Fruit fly (Drosophila melanogaster): ENCODE data around the gene DAAM.
A peak's percentile ranks its signal among the peaks of the same experiment; 100 is the strongest.

Gene DAAM

dm6 chrX:1267625-1268024, 54.5 kb downstream of the DAAM start:
- TF ChIP-seq sage (GFP tag; optimal IDR thresholded peaks at IDR 0.05), result no peak
- TF ChIP-seq ey (GFP tag; optimal IDR thresholded peaks at IDR 0.05), result no peak
- no peak for TF ChIP-seq Dfd (GFP tag; optimal IDR thresholded peaks at IDR 0.05)
- TF ChIP-seq Hnf4 (GFP tag; optimal IDR thresholded peaks at IDR 0.05), result no peak

DNA sequence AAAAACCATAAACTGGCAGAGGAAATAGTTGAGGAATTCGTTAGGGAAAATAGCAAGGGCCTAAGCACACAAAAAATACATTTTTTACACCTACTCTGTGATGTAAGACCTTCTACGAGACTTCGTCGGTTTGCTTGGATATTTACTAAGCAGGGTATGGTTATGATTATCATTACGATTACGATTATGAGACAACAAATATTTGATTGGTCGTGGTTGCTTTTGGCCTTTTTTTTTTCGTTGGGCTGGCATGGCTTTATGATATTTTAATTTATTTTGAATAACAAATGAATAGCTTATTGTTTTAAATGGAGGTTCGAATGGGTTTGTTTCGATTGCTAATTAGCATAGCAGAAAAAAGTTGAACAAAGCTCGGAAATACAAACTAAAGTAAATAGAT, 57.6 kb downstream of the DAAM start:
- no peak for TF ChIP-seq ey (GFP tag; optimal IDR thresholded peaks at IDR 0.05)
- TF ChIP-seq Vsx2 (GFP tag; optimal IDR thresholded peaks at IDR 0.05; ENCODE audit: partially characterized antibody), result no peak
- no peak for TF ChIP-seq Mio (GFP tag; optimal IDR thresholded peaks at IDR 0.05)
- TF ChIP-seq tai (GFP tag; optimal IDR thresholded peaks at IDR 0.05), result no peak
- TF ChIP-seq sage (GFP tag; optimal IDR thresholded peaks at IDR 0.05), result no peak
- no peak for TF ChIP-seq lola (GFP tag; optimal IDR thresholded peaks at IDR 0.05)

dm6 chrX:1262536-1263263, 59.5 kb downstream of the DAAM start:
- TF ChIP-seq dsf (GFP tag; optimal IDR thresholded peaks at IDR 0.05; ENCODE audit: borderline replicate concordance) (no peak), brk (GFP tag; optimal IDR thresholded peaks at IDR 0.05) (no peak), CG9705 (GFP tag; optimal IDR thresholded peaks at IDR 0.05) (no peak), OdsH (GFP tag; optimal IDR thresholded peaks at IDR 0.05) (no peak), ey (GFP tag; optimal IDR thresholded peaks at IDR 0.05) (no peak), Dfd (GFP tag; optimal IDR thresholded peaks at IDR 0.05) (no peak), GATAd (GFP tag; optimal IDR thresholded peaks at IDR 0.05) (no peak), tai (GFP tag; optimal IDR thresholded peaks at IDR 0.05) (no peak), jim (GFP tag; optimal IDR thresholded peaks at IDR 0.05) (no peak), CrebA (GFP tag; optimal IDR thresholded peaks at IDR 0.05; ENCODE audit: borderline replicate concordance) (no peak), br (GFP tag; optimal IDR thresholded peaks at IDR 0.05) (no peak), Dif (GFP tag; optimal IDR thresholded peaks at IDR 0.05; ENCODE audit: partially characterized antibody) (no peak), N (GFP tag; optimal IDR thresholded peaks at IDR 0.05) (no peak), Abd-B (GFP tag; optimal IDR thresholded peaks at IDR 0.05) (no peak), lola (GFP tag; optimal IDR thresholded peaks at IDR 0.05) (no peak), dl (GFP tag; optimal IDR thresholded peaks at IDR 0.05; ENCODE audit: insufficient read depth in 1 of 2, partially characterized antibody in 2 of 2) (no peak), pan (optimal IDR thresholded peaks at IDR 0.05) (no peak), Mio (GFP tag; optimal IDR thresholded peaks at IDR 0.05) (no peak), dmrt93B (GFP tag; optimal IDR thresholded peaks at IDR 0.05) (no peak)

dm6 chrX:1260327-1260726, 61.8 kb downstream of the DAAM start:
- TF ChIP-seq rgr (GFP tag; optimal IDR thresholded peaks at IDR 0.05), result peak; percentile 16
- TF ChIP-seq dl (GFP tag; optimal IDR thresholded peaks at IDR 0.05; ENCODE audit: insufficient read depth in 1 of 2, partially characterized antibody in 2 of 2), result no peak
- no peak for TF ChIP-seq Myc (optimal IDR thresholded peaks at IDR 0.05)
- peak in 1 of 2 experiments; percentile 20 for TF ChIP-seq foxo (GFP tag; optimal IDR thresholded peaks at IDR 0.05)
- TF ChIP-seq woc (GFP tag; optimal IDR thresholded peaks at IDR 0.05), result peak; percentile 2
- no peak for TF ChIP-seq psq (GFP tag; optimal IDR thresholded peaks at IDR 0.05)

DNA sequence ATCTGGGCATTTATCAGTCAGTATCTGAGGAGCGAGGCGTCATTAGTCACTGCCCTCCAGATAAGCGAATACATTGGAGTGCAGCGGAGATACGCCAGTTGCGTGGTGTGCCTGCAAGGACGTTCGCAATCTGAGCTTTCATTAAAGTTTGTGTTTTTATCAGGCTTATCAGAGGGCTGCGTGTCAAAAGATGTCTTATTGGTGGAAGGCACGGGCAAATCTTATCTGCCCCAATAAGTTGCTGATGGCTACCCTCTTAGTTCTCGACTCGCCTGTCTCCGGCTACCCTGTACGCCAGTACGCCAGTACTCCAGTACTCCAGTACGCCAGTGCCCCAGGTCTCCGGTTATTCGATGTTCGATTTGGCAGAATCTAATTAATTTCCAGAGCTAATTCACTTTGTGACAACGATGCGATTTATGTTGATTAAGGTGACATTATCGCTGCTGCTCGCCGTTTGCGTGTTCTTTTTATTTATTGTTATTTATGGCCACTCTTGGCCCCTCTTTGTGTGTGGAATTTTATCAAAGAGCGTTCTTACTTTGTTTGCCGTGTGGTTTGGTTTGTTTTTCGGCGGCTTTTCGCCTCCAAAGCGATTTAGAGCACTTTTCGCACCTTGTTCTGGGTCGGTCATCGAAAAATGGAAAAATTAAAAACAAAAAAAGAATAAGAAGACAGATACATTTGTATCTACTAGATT, 65.3 kb downstream of the DAAM start:
- TF ChIP-seq Sp1 (GFP tag; optimal IDR thresholded peaks at IDR 0.05) (peak; percentile 9), h (GFP tag; optimal IDR thresholded peaks at IDR 0.05) (peak; percentile 37), Rel (GFP tag; optimal IDR thresholded peaks at IDR 0.05) (no peak), Rel (tag; optimal IDR thresholded peaks at IDR 0.05) (peak; percentile 33), lola (GFP tag; optimal IDR thresholded peaks at IDR 0.05) (no peak)
